Fruit fly (Drosophila melanogaster) whole organism, pupa: ENCODE results near the gene Adgf-D.

ENCODE experiments used
- CG10348 ChIP-seq: fragments of 200-800 bp; sonication (Bioruptor generic); IDR thresholded peaks from 2 replicates; pipeline ENCODE4 v1.3.6; 2022; ENCODE audit warnings: missing biosample characterization, missing genetic modification characterization
- CG14655 ChIP-seq: fragments of 200-800 bp; sonication (Bioruptor generic); optimal IDR thresholded peaks from 3 replicates; lab custom pipeline; 2017; ENCODE audit warnings: mild to moderate bottlenecking, missing biosample characterization, missing genetic modification reagents, missing genetic modification characterization
- CG8159 ChIP-seq: fragments of 200-800 bp; sonication (Bioruptor generic); optimal IDR thresholded peaks from 3 replicates; lab custom pipeline; 2018; ENCODE audit warnings: missing biosample characterization, mild to moderate bottlenecking, missing genetic modification characterization, moderate library complexity
- CG9948 ChIP-seq: fragments of 200-800 bp; sonication (Bioruptor generic); optimal IDR thresholded peaks from 2 replicates; lab custom pipeline; 2018; ENCODE audit warnings: missing biosample characterization, mild to moderate bottlenecking, missing genetic modification characterization, moderate library complexity
- D1 ChIP-seq: fragments of 200-800 bp; sonication (Bioruptor generic); optimal IDR thresholded peaks from 2 replicates; lab custom pipeline; 2018; ENCODE audit warnings: missing biosample characterization, mild to moderate bottlenecking, missing genetic modification characterization, moderate library complexity
- EcR ChIP-seq: fragments of 200-800 bp; sonication (Bioruptor generic); optimal IDR thresholded peaks from 3 replicates; lab custom pipeline; 2019; ENCODE audit warnings: missing biosample characterization, missing genetic modification characterization, mild to moderate bottlenecking, moderate library complexity, missing genetic modification reagents
- Snoo ChIP-seq: fragments of 200-800 bp; sonication (Bioruptor generic); optimal IDR thresholded peaks from 3 replicates; lab custom pipeline; 2017; ENCODE audit warnings: missing biosample characterization, mild to moderate bottlenecking, missing genetic modification characterization, inconsistent platforms
- rn ChIP-seq: fragments of 200-800 bp; sonication (Bioruptor generic); IDR thresholded peaks from 2 replicates; pipeline ENCODE4 v1.3.6; 2022; ENCODE audit warnings: missing biosample characterization, missing genetic modification characterization

DNA sequence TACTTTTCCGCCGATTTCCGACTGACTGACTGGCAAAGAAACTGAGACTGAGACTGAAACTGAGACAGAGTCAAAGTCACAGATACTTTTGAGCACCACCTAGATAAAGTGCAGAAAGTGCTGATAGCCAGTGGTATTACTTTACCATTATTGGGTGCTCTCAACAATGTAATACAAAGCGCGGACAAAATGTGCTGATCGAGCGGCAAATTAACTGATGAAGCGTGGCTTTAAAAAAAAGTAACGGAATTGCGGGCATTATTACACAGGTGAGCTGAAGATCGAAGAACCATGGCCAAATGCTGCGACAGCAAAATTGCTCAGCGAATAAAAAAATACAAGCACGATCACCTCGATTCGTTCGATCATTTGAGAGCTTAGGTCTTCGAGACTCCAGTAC is 23.7 kb upstream of the Adgf-D start:
- no peak for TF ChIP-seq EcR (GFP tag; lab: Kevin White, UChicago)
- TF ChIP-seq CG8159 (tag; lab: Kevin White, UChicago): no peak
- no peak for TF ChIP-seq CG9948 (tag; lab: Kevin White, UChicago)
- no peak for TF ChIP-seq D1
- no peak for TF ChIP-seq rn (GFP tag; lab: Robert Waterston, UW)
- TF ChIP-seq CG10348 (GFP tag; lab: Robert Waterston, UW): no peak
- no peak for TF ChIP-seq Snoo (tag; lab: Kevin White, UChicago)
- TF ChIP-seq CG14655 (GFP tag; lab: Kevin White, UChicago): no peak
